Fruit fly (Drosophila melanogaster) S2 (cell line): ENCODE results near the gene Blos3.

ENCODE experiments used
- CG8478 ChIP-seq: fragments of >200 bp; optimal IDR thresholded peaks from 2 replicates; lab custom pipeline; 2018
- CTCF ChIP-seq, 2 experiments: fragments of >200 bp; optimal IDR thresholded peaks; 2 replicates each; lab custom pipeline; 2018

- TF ChIP-seq CTCF (optimal IDR thresholded peaks at IDR 0.05; lab: Kevin White, UChicago) (no peak), CG8478 (no peak)
Observed at dm6 chr3L:18863327-18863726, 6.7 kb upstream of the Blos3 start, which contains the start of gene CG6865.
